Worm (Caenorhabditis elegans) whole organism, L4 larva: Measurements from ENCODE around the gene ceh-58.

Experiments used
- D1046.2 ChIP-seq: fragments of 200-800 bp; sonication (Bioruptor generic); IDR thresholded peaks from 2 replicates; pipeline ENCODE4 v1.3.6; 2022; ENCODE audit warnings: missing genetic modification characterization, missing compliant biosample characterization
- Y75B8A.6 ChIP-seq: fragments of 200-800 bp; sonication (Bioruptor generic); IDR thresholded peaks from 2 replicates; pipeline ENCODE4 v1.3.6; 2022; ENCODE audit warnings: missing genetic modification reagents, missing genetic modification characterization, missing compliant biosample characterization
- ZK546.5 ChIP-seq, 2 experiments: sonication (generic microtip); optimal IDR thresholded peaks; 2 replicates each; lab custom pipeline; 2017; ENCODE audit warnings: missing biosample characterization in 2 of 2, missing genetic modification characterization in 2 of 2
- ama-1 ChIP-seq: fragments of 150-350 bp; optimal IDR thresholded peaks from 2 replicates; lab custom pipeline; 2014; ENCODE audit warnings: inconsistent platforms, mixed read lengths
- fos-1 ChIP-seq: fragments of 150-350 bp; optimal IDR thresholded peaks from 2 replicates; lab custom pipeline; 2014; ENCODE audit warnings: missing biosample characterization, missing genetic modification characterization
- mdt-29 ChIP-seq: fragments of 200-800 bp; sonication (Bioruptor generic); IDR thresholded peaks from 2 replicates; pipeline ENCODE4 v1.3.6; 2022; ENCODE audit warnings: missing genetic modification reagents, missing genetic modification characterization, missing compliant biosample characterization
- nhr-11 ChIP-seq: fragments of 150-350 bp; optimal IDR thresholded peaks from 2 replicates; lab custom pipeline; 2014; ENCODE audit warnings: missing biosample characterization, missing genetic modification characterization
- nhr-237 ChIP-seq: sonication (generic microtip); optimal IDR thresholded peaks from 2 replicates; lab custom pipeline; 2017; ENCODE audit warnings: missing biosample characterization, missing genetic modification characterization
- snpc-1.2 ChIP-seq: fragments of 200-800 bp; sonication (Bioruptor generic); IDR thresholded peaks from 2 replicates; pipeline ENCODE4 v1.3.6; 2022; ENCODE audit warnings: missing genetic modification reagents, missing genetic modification characterization, missing compliant biosample characterization
- unc-62 ChIP-seq, 3 experiments: fragments of 150-350 bp in 1 of 3; sonication (generic microtip); optimal IDR thresholded peaks in 2 of 3; peaks in 1 of 3; 1 replicate in 1 of 3; 2 replicates in 2 of 3; lab custom pipeline; 2014 to 2017; ENCODE audit warnings: missing biosample characterization in 3 of 3, missing genetic modification characterization in 3 of 3, missing genetic modification reagents in 3 of 3, missing genotype in 1 of 3
- zag-1 ChIP-seq: fragments of 150-350 bp; optimal IDR thresholded peaks from 2 replicates; lab custom pipeline; 2014; ENCODE audit warnings: missing biosample characterization, missing genetic modification characterization
- ztf-11 ChIP-seq: fragments of 150-350 bp; optimal IDR thresholded peaks from 2 replicates; lab custom pipeline; 2014; ENCODE audit warnings: missing biosample characterization, missing genetic modification characterization

- TF ChIP-seq unc-62 (GFP tag; optimal IDR thresholded peaks at IDR 0.05 in 1 of 2; lab: Kevin White, UChicago), result no peak
- TF ChIP-seq unc-62 (tag; optimal IDR thresholded peaks at IDR 0.05; lab: Kevin White, UChicago), result no peak
- TF ChIP-seq ama-1, result no peak
- no peak for TF ChIP-seq nhr-237 (tag; lab: Kevin White, UChicago)
- no peak for TF ChIP-seq ztf-11
- TF ChIP-seq snpc-1.2 (GFP tag; lab: Robert Waterston, UW), result no peak
- TF ChIP-seq D1046.2, result no peak
- no peak for TF ChIP-seq Y75B8A.6 (GFP tag; lab: Robert Waterston, UW)
- no peak for TF ChIP-seq mdt-29
- no peak for TF ChIP-seq nhr-11 (tag; lab: Kevin White, UChicago)
- no peak for TF ChIP-seq fos-1 (tag; lab: Kevin White, UChicago)
- TF ChIP-seq zag-1 (tag; lab: Kevin White, UChicago), result no peak
- TF ChIP-seq ZK546.5 (tag; optimal IDR thresholded peaks at IDR 0.05; lab: Kevin White, UChicago), result no peak
Measured at ce11 chrII:10373016-10373415, 3.6 kb upstream of the ceh-58 start.
